Fruit fly (Drosophila melanogaster) whole organism, embryonic: ENCODE data around the gene FucTA.

ENCODE experiments used
- ATbp ChIP-seq: fragments of 200-800 bp; sonication (Bioruptor generic); optimal IDR thresholded peaks from 2 replicates; lab custom pipeline; 2017; ENCODE audit warnings: missing biosample characterization, mild to moderate bottlenecking, missing genetic modification characterization, missing genetic modification reagents
- Abd-B ChIP-seq: fragments of 200-800 bp; sonication (Bioruptor generic); optimal IDR thresholded peaks from 2 replicates; lab custom pipeline; 2018; ENCODE audit warnings: missing biosample characterization, mild to moderate bottlenecking, missing genetic modification characterization, moderate library complexity
- Awh ChIP-seq: fragments of 200-800 bp; sonication (Bioruptor generic); IDR thresholded peaks from 2 replicates; pipeline ENCODE4, ENCODE4 v1.3.6; 2022; ENCODE audit warnings: missing biosample characterization, missing genetic modification characterization
- CG10147 ChIP-seq: fragments of 200-800 bp; sonication (Bioruptor generic); optimal IDR thresholded peaks from 2 replicates; lab custom pipeline; 2019; ENCODE audit warnings: missing biosample characterization, mild to moderate bottlenecking, missing genetic modification characterization, moderate library complexity
- CG10209 ChIP-seq: fragments of 200-800 bp; sonication (Bioruptor generic); optimal IDR thresholded peaks from 3 replicates; lab custom pipeline; 2017; ENCODE audit warnings: missing biosample characterization, mild to moderate bottlenecking, missing genetic modification characterization, missing genetic modification reagents
- CG10431 ChIP-seq: fragments of 200-800 bp; sonication (Bioruptor generic); optimal IDR thresholded peaks from 3 replicates; lab custom pipeline; 2018; ENCODE audit warnings: missing biosample characterization, mild to moderate bottlenecking, missing genetic modification characterization
- CG10959 ChIP-seq: fragments of 200-800 bp; sonication (Bioruptor generic); IDR thresholded peaks from 2 replicates; pipeline ENCODE4 v1.3.6; 2022; ENCODE audit warnings: missing biosample characterization, missing genetic modification characterization
- CG12299 ChIP-seq: fragments of 200-800 bp; sonication (Bioruptor generic); optimal IDR thresholded peaks from 2 replicates; lab custom pipeline; 2018; ENCODE audit warnings: missing biosample characterization, mild to moderate bottlenecking, missing genetic modification characterization
- CG12769 ChIP-seq: fragments of 200-800 bp; sonication (Bioruptor generic); optimal IDR thresholded peaks from 2 replicates; lab custom pipeline; 2019; ENCODE audit warnings: missing biosample characterization, mild to moderate bottlenecking, missing genetic modification characterization, moderate library complexity
- CG13296 ChIP-seq: fragments of 200-800 bp; sonication (Bioruptor generic); optimal IDR thresholded peaks from 3 replicates; lab custom pipeline; 2018; ENCODE audit warnings: missing biosample characterization, mild to moderate bottlenecking, missing genetic modification characterization
- CG14014 ChIP-seq: fragments of 200-800 bp; sonication (Bioruptor generic); IDR thresholded peaks from 2 replicates; pipeline ENCODE4 v1.3.6; 2022; ENCODE audit warnings: missing biosample characterization, missing genetic modification characterization
- CG14860 ChIP-seq: fragments of 200-800 bp; sonication (Bioruptor generic); IDR thresholded peaks from 3 replicates; pipeline ENCODE4 v1.3.6; 2022; ENCODE audit warnings: missing biosample characterization, missing genetic modification characterization; ENCODE audit not compliant: partially characterized antibody
- CG15479 ChIP-seq: fragments of 200-800 bp; sonication (Bioruptor generic); optimal IDR thresholded peaks from 3 replicates; lab custom pipeline; 2019; ENCODE audit warnings: missing biosample characterization, mild to moderate bottlenecking, missing genetic modification characterization, moderate library complexity
- CG17829 ChIP-seq: fragments of 200-800 bp; optimal IDR thresholded peaks from 2 replicates; lab custom pipeline; 2019; ENCODE audit warnings: missing biosample characterization, mild to moderate bottlenecking, missing genetic modification characterization, moderate library complexity
- CG17912 ChIP-seq: fragments of 200-800 bp; sonication (Bioruptor generic); optimal IDR thresholded peaks from 2 replicates; lab custom pipeline; 2018; ENCODE audit warnings: missing biosample characterization, mild to moderate bottlenecking, missing genetic modification characterization
- CG1832 ChIP-seq: fragments of 200-800 bp; sonication (Bioruptor generic); optimal IDR thresholded peaks from 2 replicates; lab custom pipeline; 2017; ENCODE audit warnings: missing biosample characterization, mild to moderate bottlenecking, missing genetic modification characterization, inconsistent platforms
- CG3995 ChIP-seq: fragments of 200-800 bp; sonication (Bioruptor generic); optimal IDR thresholded peaks from 3 replicates; lab custom pipeline; 2016; ENCODE audit warnings: missing biosample characterization, missing genetic modification characterization
- CG4707 ChIP-seq: fragments of 200-800 bp; sonication (Bioruptor generic); optimal IDR thresholded peaks from 2 replicates; lab custom pipeline; 2018; ENCODE audit warnings: missing biosample characterization, mild to moderate bottlenecking, missing genetic modification characterization, moderate library complexity
- CG5245 ChIP-seq: fragments of 200-800 bp; sonication (Bioruptor generic); optimal IDR thresholded peaks from 3 replicates; lab custom pipeline; 2016; ENCODE audit warnings: missing biosample characterization, missing genetic modification characterization
- CG6765 ChIP-seq: fragments of 200-800 bp; sonication (Bioruptor generic); optimal IDR thresholded peaks from 3 replicates; lab custom pipeline; 2017; ENCODE audit warnings: missing biosample characterization, mild to moderate bottlenecking, missing genetic modification characterization
- CG7357 ChIP-seq: fragments of 200-800 bp; sonication (Bioruptor generic); IDR thresholded peaks from 3 replicates; pipeline ENCODE4 v1.3.6; 2022; ENCODE audit warnings: missing biosample characterization, missing genetic modification characterization
- CG8281 ChIP-seq: fragments of 200-800 bp; sonication (Bioruptor generic); optimal IDR thresholded peaks from 2 replicates; lab custom pipeline; 2018; ENCODE audit warnings: missing biosample characterization, mild to moderate bottlenecking, missing genetic modification characterization, moderate library complexity
- CG9817 ChIP-seq: fragments of 200-800 bp; sonication (Bioruptor generic); optimal IDR thresholded peaks from 2 replicates; lab custom pipeline; 2018; ENCODE audit warnings: missing biosample characterization, mild to moderate bottlenecking, missing genetic modification characterization, moderate library complexity
- Dip2 ChIP-seq: fragments of 200-800 bp; sonication (Bioruptor generic); IDR thresholded peaks from 2 replicates; pipeline ENCODE4 v1.3.6; 2022; ENCODE audit warnings: missing biosample characterization, missing genetic modification characterization
- Elba2 ChIP-seq: fragments of 200-800 bp; sonication (Bioruptor generic); optimal IDR thresholded peaks from 3 replicates; lab custom pipeline; 2016; ENCODE audit warnings: missing biosample characterization, missing genetic modification characterization
- Fer1 ChIP-seq: fragments of 200-800 bp; sonication (Bioruptor generic); optimal IDR thresholded peaks from 2 replicates; lab custom pipeline; 2017; ENCODE audit warnings: missing biosample characterization, mild to moderate bottlenecking, missing genetic modification characterization
- Gsc ChIP-seq: fragments of 200-800 bp; sonication (Bioruptor generic); IDR thresholded peaks from 2 replicates; pipeline ENCODE4 v1.3.6; 2022; ENCODE audit warnings: missing biosample characterization, missing genetic modification characterization
- MESR4 ChIP-seq: fragments of 200-800 bp; sonication (Bioruptor generic); optimal IDR thresholded peaks from 2 replicates; lab custom pipeline; 2018; ENCODE audit warnings: missing biosample characterization, mild to moderate bottlenecking, missing genetic modification characterization, moderate library complexity
- Max ChIP-seq: fragments of 200-800 bp; sonication (Bioruptor generic); optimal IDR thresholded peaks from 2 replicates; lab custom pipeline; 2016; ENCODE audit warnings: missing biosample characterization, mild to moderate bottlenecking, missing genetic modification characterization
- Neu2 ChIP-seq: fragments of 200-800 bp; sonication (Bioruptor generic); optimal IDR thresholded peaks from 3 replicates; lab custom pipeline; 2016; ENCODE audit warnings: missing biosample characterization, missing genetic modification characterization, borderline replicate concordance
- NfI ChIP-seq: fragments of 200-800 bp; sonication (Bioruptor generic); optimal IDR thresholded peaks from 3 replicates; lab custom pipeline; 2018; ENCODE audit warnings: missing biosample characterization, mild to moderate bottlenecking, missing genetic modification characterization, moderate library complexity
- Ptx1 ChIP-seq: fragments of 200-800 bp; sonication (Bioruptor generic); IDR thresholded peaks from 2 replicates; pipeline ENCODE4 v1.3.6; 2022; ENCODE audit warnings: missing biosample characterization, missing genetic modification characterization
- Sin3A ChIP-seq: fragments of >200 bp; optimal IDR thresholded peaks from 2 replicates; lab custom pipeline; 2018
- Six4 ChIP-seq: fragments of 200-800 bp; sonication (Bioruptor generic); optimal IDR thresholded peaks from 2 replicates; lab custom pipeline; 2016; ENCODE audit warnings: missing biosample characterization, missing genetic modification characterization
- Sry-β ChIP-seq: fragments of 200-800 bp; sonication (Bioruptor generic); optimal IDR thresholded peaks from 2 replicates; lab custom pipeline; 2018; ENCODE audit warnings: missing biosample characterization, mild to moderate bottlenecking, missing genetic modification characterization, moderate library complexity
- ap ChIP-seq: fragments of 200-800 bp; sonication (Bioruptor generic); IDR thresholded peaks from 2 replicates; pipeline ENCODE4 v1.3.6; 2022; ENCODE audit warnings: missing biosample characterization, missing genetic modification characterization
- dmrt11E ChIP-seq: fragments of 200-800 bp; sonication (Bioruptor generic); optimal IDR thresholded peaks from 3 replicates; lab custom pipeline; 2018; ENCODE audit warnings: missing biosample characterization, mild to moderate bottlenecking, missing genetic modification characterization, moderate library complexity
- dmrt99B ChIP-seq: fragments of 200-800 bp; sonication (Bioruptor generic); optimal IDR thresholded peaks from 2 replicates; lab custom pipeline; 2018; ENCODE audit warnings: missing biosample characterization, mild to moderate bottlenecking, missing genetic modification characterization, moderate library complexity
- gsb ChIP-seq: fragments of 200-800 bp; sonication (Bioruptor generic); IDR thresholded peaks from 2 replicates; pipeline ENCODE4 v1.3.6; 2022; ENCODE audit warnings: missing biosample characterization, missing genetic modification characterization
- ind ChIP-seq: fragments of 200-800 bp; sonication (Bioruptor generic); optimal IDR thresholded peaks from 3 replicates; lab custom pipeline; 2016; ENCODE audit warnings: missing biosample characterization, missing genetic modification characterization
- kah ChIP-seq: fragments of 200-800 bp; sonication (Bioruptor generic); optimal IDR thresholded peaks from 2 replicates; lab custom pipeline; 2018; ENCODE audit warnings: missing biosample characterization, mild to moderate bottlenecking, missing genetic modification characterization
- lbe ChIP-seq: fragments of 200-800 bp; sonication (Bioruptor generic); optimal IDR thresholded peaks from 2 replicates; lab custom pipeline; 2016; ENCODE audit warnings: missing biosample characterization, mild to moderate bottlenecking, missing genetic modification characterization
- lola ChIP-seq, 3 experiments: fragments of >200 bp in 2 of 3; fragments of 200-800 bp in 1 of 3; sonication (Bioruptor generic) in 1 of 3; optimal IDR thresholded peaks; 2 replicates each; lab custom pipeline; 2017 to 2019; ENCODE audit warnings: missing biosample characterization in 3 of 3, missing genetic modification characterization in 3 of 3, mild to moderate bottlenecking in 1 of 3, moderate library complexity in 1 of 3
- psq ChIP-seq: fragments of 200-800 bp; sonication (Bioruptor generic); optimal IDR thresholded peaks from 2 replicates; lab custom pipeline; 2017; ENCODE audit warnings: missing biosample characterization, missing genetic modification characterization
- ro ChIP-seq: fragments of 200-800 bp; sonication (Bioruptor generic); IDR thresholded peaks from 2 replicates; pipeline ENCODE4 v1.3.6; 2022; ENCODE audit warnings: missing biosample characterization, missing genetic modification characterization
- sd ChIP-seq: fragments of 200-800 bp; sonication (Bioruptor generic); optimal IDR thresholded peaks from 3 replicates; lab custom pipeline; 2018; ENCODE audit warnings: missing biosample characterization, mild to moderate bottlenecking, missing genetic modification characterization, moderate library complexity
- sens-2 ChIP-seq: fragments of 200-800 bp; sonication (Bioruptor generic); IDR thresholded peaks from 2 replicates; pipeline ENCODE4 v1.3.6; 2022; ENCODE audit warnings: missing biosample characterization, missing genetic modification characterization
- seq ChIP-seq: fragments of 200-800 bp; sonication (Bioruptor generic); IDR thresholded peaks from 2 replicates; pipeline ENCODE4 v1.3.6; 2022; ENCODE audit warnings: missing biosample characterization, missing genetic modification characterization
- zfh1 ChIP-seq: fragments of 200-800 bp; sonication (Bioruptor generic); IDR thresholded peaks from 3 replicates; pipeline ENCODE4 v1.3.6; 2022; ENCODE audit warnings: missing biosample characterization, missing genetic modification characterization

Gene FucTA

dm6 chr3L:15158330-15159114 lies 11.6 kb downstream of the FucTA start, which contains the start of the genes Msh6 and Prp31 (continued):
- no peak for TF ChIP-seq sd (tag; lab: Kevin White, UChicago)
- peak; percentile 1 for TF ChIP-seq MESR4 (GFP tag; lab: Kevin White, UChicago)
- peak; percentile 61 for TF ChIP-seq ap (GFP tag; lab: Robert Waterston, UW)
- no peak for TF ChIP-seq CG17912 (GFP tag; lab: Kevin White, UChicago)
- TF ChIP-seq ind (GFP tag; lab: Kevin White, UChicago): peak; percentile 79
- peak; percentile 72 for TF ChIP-seq CG10209 (GFP tag; lab: Kevin White, UChicago)
- TF ChIP-seq CG10431: peak; percentile 5
- TF ChIP-seq CG12299 (tag; lab: Kevin White, UChicago): no peak
- TF ChIP-seq lola (GFP tag; optimal IDR thresholded peaks at IDR 0.05; lab: Kevin White, UChicago): peak in 1 of 3 experiments; percentile 83
- TF ChIP-seq Elba2 (GFP tag; lab: Kevin White, UChicago): peak; percentile 32
- TF ChIP-seq Max: peak; percentile 43
- TF ChIP-seq CG14860 (GFP tag; lab: Robert Waterston, UW): no peak
- peak; percentile 40 for TF ChIP-seq Fer1 (GFP tag; lab: Kevin White, UChicago)
- TF ChIP-seq Dip2: no peak
- TF ChIP-seq NfI (GFP tag; lab: Kevin White, UChicago): peak; percentile 68
- TF ChIP-seq CG4707 (GFP tag; lab: Kevin White, UChicago): no peak
- TF ChIP-seq sens-2 (GFP tag; lab: Robert Waterston, UW): no peak
- TF ChIP-seq kah (GFP tag; lab: Kevin White, UChicago): peak; percentile 7
- TF ChIP-seq CG8281: peak; percentile 35
- no peak for TF ChIP-seq Neu2
- TF ChIP-seq CG15479 (GFP tag; lab: Kevin White, UChicago): no peak
- TF ChIP-seq CG10959 (GFP tag; lab: Robert Waterston, UW): no peak
- peak; percentile 87 for TF ChIP-seq Abd-B (GFP tag; lab: Kevin White, UChicago)
- TF ChIP-seq CG5245: no peak
- no peak for TF ChIP-seq Awh (GFP tag; lab: Robert Waterston, UW)
- TF ChIP-seq Sry-β: peak; percentile 13
- peak; percentile 24 for TF ChIP-seq CG13296 (GFP tag; lab: Kevin White, UChicago)
- TF ChIP-seq zfh1 (GFP tag; lab: Robert Waterston, UW): peak; percentile 53; the same call in 1 of the 3 replicates
- peak; percentile 69 for TF ChIP-seq CG10147
- peak; percentile 64; the same call in 2 of the 3 replicates for TF ChIP-seq CG7357
- TF ChIP-seq lbe (GFP tag; lab: Kevin White, UChicago): no peak
- no peak for TF ChIP-seq Gsc (GFP tag; lab: Robert Waterston, UW)
- TF ChIP-seq CG14014 (GFP tag; lab: Robert Waterston, UW): peak; percentile 55; the same call in 1 of the 2 replicates
- no peak for TF ChIP-seq CG12769 (tag; lab: Kevin White, UChicago)
- peak; percentile 79 for TF ChIP-seq dmrt11E (tag; lab: Kevin White, UChicago)
- TF ChIP-seq seq: 0 out of 2 replicates have a peak, but pooled peaks have one; percentile 33
- peak; percentile 42; the same call in 1 of the 2 replicates for TF ChIP-seq Ptx1 (GFP tag; lab: Robert Waterston, UW)
- no peak for TF ChIP-seq CG1832 (GFP tag; lab: Kevin White, UChicago)
- peak; percentile 37 for TF ChIP-seq CG3995 (GFP tag; lab: Kevin White, UChicago)
- no peak for TF ChIP-seq gsb
- peak; percentile 68 for TF ChIP-seq Six4 (GFP tag; lab: Kevin White, UChicago)
- no peak for TF ChIP-seq ro (GFP tag; lab: Robert Waterston, UW)
- no peak for TF ChIP-seq dmrt99B (tag; lab: Kevin White, UChicago)
- peak; percentile 64 for TF ChIP-seq CG9817 (tag; lab: Kevin White, UChicago)
- TF ChIP-seq ATbp (GFP tag; lab: Kevin White, UChicago): no peak
- TF ChIP-seq psq: peak; percentile 46
- no peak for TF ChIP-seq Sin3A (lab: Kevin White, UChicago)
- no peak for TF ChIP-seq CG6765
- peak; percentile 63 for TF ChIP-seq CG17829 (tag; lab: Kevin White, UChicago)
